Worm (Caenorhabditis elegans): ENCODE data around the gene F26F12.4.

Gene F26F12.4

ce11 chrV:5842507-5843144 lies 26.5 kb downstream of the F26F12.4 start:
- TF ChIP-seq ham-2 (GFP tag; optimal IDR thresholded peaks at IDR 0.05): no peak

DNA sequence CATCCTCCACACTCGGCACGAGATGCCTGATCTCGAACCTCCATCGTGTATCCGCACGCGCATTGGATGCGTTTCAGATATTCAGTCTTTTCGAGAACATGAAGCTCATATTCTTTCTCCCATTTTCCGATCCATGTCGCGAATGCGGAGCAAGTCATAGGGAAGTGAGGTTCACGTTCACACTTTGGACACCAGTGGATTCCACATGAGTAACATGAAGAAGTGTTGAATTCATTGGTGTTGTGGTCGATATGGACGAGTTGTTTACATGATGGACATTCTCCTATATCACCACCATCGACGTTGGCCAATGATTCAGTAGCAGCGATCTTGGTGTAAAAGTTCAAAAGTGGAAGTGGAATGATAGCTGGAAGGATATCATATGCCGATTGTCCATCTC lies 28.2 kb downstream of the F26F12.4 start:
- TF ChIP-seq lin-32 (GFP tag; optimal IDR thresholded peaks at IDR 0.05) (no peak), lsy-2 (tag; optimal IDR thresholded peaks at IDR 0.05) (no peak), flh-1 (GFP tag; optimal IDR thresholded peaks at IDR 0.05) (no peak), nhr-12 (tag; optimal IDR thresholded peaks at IDR 0.05) (no peak), mep-1 (tag; optimal IDR thresholded peaks at IDR 0.05) (no peak), ceh-39 (tag; optimal IDR thresholded peaks at IDR 0.05) (no peak), elt-1 (tag; optimal IDR thresholded peaks at IDR 0.05; ENCODE audit: borderline replicate concordance, insufficient read depth) (no peak), lin-13 (tag; optimal IDR thresholded peaks at IDR 0.05) (no peak), mab-5 (tag; optimal IDR thresholded peaks at IDR 0.05) (no peak), nhr-28 (tag; optimal IDR thresholded peaks at IDR 0.05) (no peak), zip-8 (tag; optimal IDR thresholded peaks at IDR 0.05) (no peak), unc-62 (GFP tag; optimal IDR thresholded peaks at IDR 0.05) (no peak), mls-2 (tag; optimal IDR thresholded peaks at IDR 0.05) (no peak), nhr-2 (tag; optimal IDR thresholded peaks at IDR 0.05) (no peak), unc-39 (tag; optimal IDR thresholded peaks at IDR 0.05) (no peak), tbx-8 (GFP tag; optimal IDR thresholded peaks at IDR 0.05) (no peak), ceh-43 (GFP tag; optimal IDR thresholded peaks at IDR 0.05) (no peak)

DNA sequence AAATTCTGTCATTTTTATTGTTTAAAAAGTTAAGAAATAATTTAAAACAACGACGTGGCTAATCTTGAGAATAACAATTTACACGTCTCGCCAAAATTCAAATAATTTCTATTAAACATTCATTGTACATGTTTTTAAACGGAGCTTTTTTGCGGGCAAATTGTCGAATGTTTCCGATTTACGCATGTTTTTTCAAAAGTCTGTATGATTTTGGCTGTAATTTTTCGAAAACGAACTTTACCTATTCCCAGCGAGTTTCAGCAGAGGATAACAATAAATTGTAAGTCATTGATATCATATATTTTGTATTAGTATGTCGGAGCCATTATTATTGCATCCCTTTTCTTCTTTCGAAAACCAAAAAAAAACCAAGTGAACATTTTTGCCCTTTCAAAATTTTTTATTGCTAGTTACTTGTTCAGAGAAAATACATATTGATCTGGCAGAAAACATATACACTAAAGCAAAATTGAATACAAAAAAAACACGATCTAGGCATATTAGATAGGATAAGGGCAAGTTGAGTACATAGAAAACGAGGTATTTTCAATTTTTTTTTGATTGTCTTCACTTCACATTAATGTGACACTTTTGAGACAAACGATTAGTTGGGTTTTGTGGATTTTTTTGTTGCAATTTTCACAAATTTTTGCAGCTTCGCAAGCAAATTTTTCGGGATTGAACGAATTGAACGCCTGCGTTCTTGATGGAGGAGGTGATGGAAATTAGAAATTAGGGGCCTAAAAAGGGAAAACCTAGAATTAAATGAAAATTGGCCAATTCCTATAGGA lies 30.4 kb downstream of the F26F12.4 start, which contains the start of gene F26F12.2:
Gene F26F12.2 (minus strand): TSS at position 38 of the 791 bp plus-strand sequence.
- no peak for TF ChIP-seq ztf-11 (tag; optimal IDR thresholded peaks at IDR 0.05)
- no peak for TF ChIP-seq ces-1 (GFP tag; optimal IDR thresholded peaks at IDR 0.05)
- no peak for TF ChIP-seq zip-8 (tag; optimal IDR thresholded peaks at IDR 0.05)
- no peak for TF ChIP-seq M03D4.4 (tag; optimal IDR thresholded peaks at IDR 0.05)
- no peak for TF ChIP-seq ceh-83 (GFP tag; optimal IDR thresholded peaks at IDR 0.05)
- TF ChIP-seq flh-1 (GFP tag; optimal IDR thresholded peaks at IDR 0.05): no peak
- TF ChIP-seq mab-5 (tag; optimal IDR thresholded peaks at IDR 0.05): no peak
- TF ChIP-seq pha-4 (tag; optimal IDR thresholded peaks at IDR 0.05): no peak

DNA sequence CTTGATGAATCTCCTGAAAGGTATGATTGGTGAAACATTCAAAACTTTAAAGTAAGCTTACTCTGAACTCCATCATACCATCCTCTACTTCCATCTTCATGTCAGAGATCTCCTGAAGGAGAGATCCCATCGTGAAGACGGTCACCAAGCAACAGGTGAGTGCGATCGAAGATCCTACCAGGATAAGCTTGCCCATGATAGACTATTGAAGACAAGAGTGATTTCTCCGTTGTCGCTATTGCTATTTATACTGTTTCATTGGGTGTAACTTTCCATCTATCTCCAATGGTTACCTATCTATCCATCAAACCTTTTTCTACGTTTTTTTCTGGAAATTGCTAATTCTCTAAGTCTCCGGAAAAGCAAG lies 32.5 kb downstream of the F26F12.4 start, which contains the start of gene col-140:
Gene col-140 (minus strand): TSS at position 219 of the 367 bp plus-strand sequence.
- TF ChIP-seq hlh-1 (tag; optimal IDR thresholded peaks at IDR 0.05) (no peak), nhr-2 (tag; optimal IDR thresholded peaks at IDR 0.05) (no peak), bed-3 (GFP tag; optimal IDR thresholded peaks at IDR 0.05) (no peak), ceh-43 (GFP tag; optimal IDR thresholded peaks at IDR 0.05) (no peak), lin-32 (GFP tag; optimal IDR thresholded peaks at IDR 0.05) (no peak), flh-1 (GFP tag; optimal IDR thresholded peaks at IDR 0.05) (no peak), elt-3 (tag; optimal IDR thresholded peaks at IDR 0.05) (no peak), ztf-11 (tag; optimal IDR thresholded peaks at IDR 0.05) (no peak), M03D4.4 (tag; optimal IDR thresholded peaks at IDR 0.05) (no peak), unc-62 (GFP tag; optimal IDR thresholded peaks at IDR 0.05) (no peak), nhr-237 (tag; optimal IDR thresholded peaks at IDR 0.05) (no peak), nhr-76 (tag; optimal IDR thresholded peaks at IDR 0.05) (no peak), ceh-83 (GFP tag; optimal IDR thresholded peaks at IDR 0.05) (no peak), cnd-1 (tag; optimal IDR thresholded peaks at IDR 0.05) (no peak), mep-1 (tag; optimal IDR thresholded peaks at IDR 0.05) (no peak), ces-1 (GFP tag; optimal IDR thresholded peaks at IDR 0.05) (no peak), pha-4 (tag; optimal IDR thresholded peaks at IDR 0.05) (no peak)

- TF ChIP-seq sem-2 (GFP tag; optimal IDR thresholded peaks at IDR 0.05) (no peak), lsy-2 (tag; optimal IDR thresholded peaks at IDR 0.05) (no peak), M03D4.4 (tag; optimal IDR thresholded peaks at IDR 0.05) (no peak), ceh-43 (GFP tag; optimal IDR thresholded peaks at IDR 0.05) (no peak), ztf-11 (tag; optimal IDR thresholded peaks at IDR 0.05) (no peak), tbx-8 (GFP tag; optimal IDR thresholded peaks at IDR 0.05) (no peak), pha-4 (tag; optimal IDR thresholded peaks at IDR 0.05) (no peak), cnd-1 (tag; optimal IDR thresholded peaks at IDR 0.05) (no peak), nhr-237 (tag; optimal IDR thresholded peaks at IDR 0.05) (no peak), mab-5 (tag; optimal IDR thresholded peaks at IDR 0.05) (no peak), nhr-28 (tag; optimal IDR thresholded peaks at IDR 0.05) (no peak), hlh-1 (tag; optimal IDR thresholded peaks at IDR 0.05) (no peak), flh-1 (GFP tag; optimal IDR thresholded peaks at IDR 0.05) (no peak), ceh-83 (GFP tag; optimal IDR thresholded peaks at IDR 0.05) (no peak), unc-120 (tag; optimal IDR thresholded peaks at IDR 0.05; ENCODE audit: poor library complexity, severe bottlenecking) (no peak), elt-3 (tag; optimal IDR thresholded peaks at IDR 0.05) (no peak), zip-8 (tag; optimal IDR thresholded peaks at IDR 0.05) (no peak), nhr-12 (tag; optimal IDR thresholded peaks at IDR 0.05) (no peak)
Measured at ce11 chrV:5835979-5836615, 33.0 kb downstream of the F26F12.4 start.
